Worm (Caenorhabditis elegans): ENCODE results near the gene gpa-18.
"Not testable (repeated sequence)": the region's sequence is repeated elsewhere in the genome, so short reads cannot be mapped to it uniquely, and the experiment has no call there.

- not testable (repeated sequence) for TF ChIP-seq him-1, W03F9.2, dao-5 (tag; optimal IDR thresholded peaks at IDR 0.05)
These were observed 23.1 kb upstream of the gpa-18 start, which contains the start of gene nsph-4.2 for ce11 chrIV:5218496-5218895.
